Fruit fly (Drosophila melanogaster) whole organism, pupa: ENCODE results near the gene Ice2.

Experiments
- CG10348 ChIP-seq: fragments of 200-800 bp; sonication (Bioruptor generic); IDR thresholded peaks from 2 replicates; pipeline ENCODE4 v1.3.6; 2022; ENCODE audit warnings: missing biosample characterization, missing genetic modification characterization
- CG4496 ChIP-seq: fragments of 200-800 bp; sonication (Bioruptor generic); IDR thresholded peaks from 3 replicates; pipeline ENCODE4 v1.3.6; 2022; ENCODE audit warnings: missing biosample characterization, missing genetic modification characterization
- CG8159 ChIP-seq: fragments of 200-800 bp; sonication (Bioruptor generic); optimal IDR thresholded peaks from 3 replicates; lab custom pipeline; 2018; ENCODE audit warnings: missing biosample characterization, mild to moderate bottlenecking, missing genetic modification characterization, moderate library complexity
- CG9948 ChIP-seq: fragments of 200-800 bp; sonication (Bioruptor generic); optimal IDR thresholded peaks from 2 replicates; lab custom pipeline; 2018; ENCODE audit warnings: missing biosample characterization, mild to moderate bottlenecking, missing genetic modification characterization, moderate library complexity
- EcR ChIP-seq: fragments of 200-800 bp; sonication (Bioruptor generic); optimal IDR thresholded peaks from 3 replicates; lab custom pipeline; 2019; ENCODE audit warnings: missing biosample characterization, missing genetic modification characterization, mild to moderate bottlenecking, moderate library complexity, missing genetic modification reagents
- Ets98B ChIP-seq: fragments of 200-800 bp; sonication (Bioruptor generic); IDR thresholded peaks from 2 replicates; pipeline ENCODE4 v1.3.6; 2022; ENCODE audit warnings: missing biosample characterization, missing genetic modification characterization
- Pif1B ChIP-seq: fragments of 200-800 bp; sonication (Bioruptor generic); optimal IDR thresholded peaks from 3 replicates; lab custom pipeline; 2016; ENCODE audit warnings: missing biosample characterization, missing genetic modification characterization
- rn ChIP-seq: fragments of 200-800 bp; sonication (Bioruptor generic); IDR thresholded peaks from 2 replicates; pipeline ENCODE4 v1.3.6; 2022; ENCODE audit warnings: missing biosample characterization, missing genetic modification characterization

- TF ChIP-seq CG10348 (GFP tag; lab: Robert Waterston, UW) (no peak), CG4496 (GFP tag; lab: Robert Waterston, UW) (no peak), rn (GFP tag; lab: Robert Waterston, UW) (no peak), EcR (GFP tag; lab: Kevin White, UChicago) (no peak), CG8159 (tag; lab: Kevin White, UChicago) (no peak), Ets98B (GFP tag; lab: Robert Waterston, UW) (no peak), Pif1B (no peak), CG9948 (no peak)
Observed at dm6 chr3R:21094292-21094691, 35.7 kb upstream of the Ice2 start.
